Fruit fly (Drosophila melanogaster) whole organism, prepupa: ENCODE results near the gene Parg.
A peak's percentile ranks its signal among the peaks of the same experiment; 100 is the strongest.

Experiments used
- Blimp-1 ChIP-seq: fragments of 200-800 bp; sonication (Bioruptor generic); optimal IDR thresholded peaks from 3 replicates; lab custom pipeline; 2017; ENCODE audit warnings: missing biosample characterization, missing genetic modification characterization, mild to moderate bottlenecking, moderate library complexity, missing genetic modification reagents
- CG10631 ChIP-seq: fragments of 200-800 bp; sonication (Bioruptor generic); optimal IDR thresholded peaks from 2 replicates; lab custom pipeline; 2016; ENCODE audit warnings: missing biosample characterization, missing genetic modification characterization
- CG10669 ChIP-seq: fragments of 200-800 bp; sonication (Bioruptor generic); optimal IDR thresholded peaks from 3 replicates; lab custom pipeline; 2018; ENCODE audit warnings: missing biosample characterization, mild to moderate bottlenecking, missing genetic modification characterization, moderate library complexity
- CG11294 ChIP-seq: fragments of 200-800 bp; sonication (Bioruptor generic); IDR thresholded peaks from 2 replicates; pipeline ENCODE4 v1.3.6; 2022; ENCODE audit warnings: missing biosample characterization, missing genetic modification characterization
- CG11762 ChIP-seq: fragments of 200-800 bp; sonication (Bioruptor generic); optimal IDR thresholded peaks from 3 replicates; lab custom pipeline; 2016; ENCODE audit warnings: missing biosample characterization, missing genetic modification characterization; ENCODE audit not compliant: insufficient read depth
- CG11902 ChIP-seq: fragments of 200-800 bp; sonication (Bioruptor generic); optimal IDR thresholded peaks from 3 replicates; lab custom pipeline; 2016; ENCODE audit warnings: missing biosample characterization, missing genetic modification characterization
- CG15336 ChIP-seq: fragments of 200-800 bp; sonication (Bioruptor generic); IDR thresholded peaks from 2 replicates; pipeline ENCODE4 v1.3.6; 2022; ENCODE audit warnings: missing biosample characterization, missing genetic modification characterization
- CG1621 ChIP-seq: fragments of 200-800 bp; sonication (Bioruptor generic); optimal IDR thresholded peaks from 3 replicates; lab custom pipeline; 2018; ENCODE audit warnings: missing biosample characterization, mild to moderate bottlenecking, missing genetic modification characterization
- CG16779 ChIP-seq: fragments of 200-800 bp; sonication (Bioruptor generic); optimal IDR thresholded peaks from 3 replicates; lab custom pipeline; 2017; ENCODE audit warnings: missing biosample characterization, mild to moderate bottlenecking, missing genetic modification characterization
- CG3032 ChIP-seq: fragments of 200-800 bp; optimal IDR thresholded peaks from 2 replicates; lab custom pipeline; 2019; ENCODE audit warnings: missing biosample characterization, mild to moderate bottlenecking, missing genetic modification characterization, moderate library complexity
- CG31627 ChIP-seq: fragments of 200-800 bp; sonication (Bioruptor generic); optimal IDR thresholded peaks from 3 replicates; lab custom pipeline; 2016; ENCODE audit warnings: missing biosample characterization, missing genetic modification characterization
- CG32006 ChIP-seq: fragments of 200-800 bp; sonication (Bioruptor generic); optimal IDR thresholded peaks from 3 replicates; lab custom pipeline; 2017; ENCODE audit warnings: missing biosample characterization, mild to moderate bottlenecking, missing genetic modification characterization
- CG34406 ChIP-seq: fragments of 200-800 bp; sonication (Bioruptor generic); optimal IDR thresholded peaks from 3 replicates; lab custom pipeline; 2016; ENCODE audit warnings: missing biosample characterization, missing genetic modification characterization
- CG3919 ChIP-seq: fragments of 200-800 bp; sonication (Bioruptor generic); optimal IDR thresholded peaks from 3 replicates; lab custom pipeline; 2016; ENCODE audit warnings: missing biosample characterization, missing genetic modification characterization
- CG4318 ChIP-seq: fragments of 200-800 bp; sonication (Bioruptor generic); optimal IDR thresholded peaks from 3 replicates; lab custom pipeline; 2017; ENCODE audit warnings: missing biosample characterization, mild to moderate bottlenecking, missing genetic modification characterization
- CG6163 ChIP-seq: fragments of 200-800 bp; sonication (Bioruptor generic); IDR thresholded peaks from 3 replicates; pipeline ENCODE4 v1.3.6; 2022; ENCODE audit warnings: missing biosample characterization, missing genetic modification characterization
- CG6276 ChIP-seq: fragments of 200-800 bp; sonication (Bioruptor generic); optimal IDR thresholded peaks from 2 replicates; lab custom pipeline; 2017; ENCODE audit warnings: missing biosample characterization, mild to moderate bottlenecking, missing genetic modification characterization
- CG6792 ChIP-seq: fragments of 200-800 bp; sonication (Bioruptor generic); optimal IDR thresholded peaks from 3 replicates; lab custom pipeline; 2016; ENCODE audit warnings: missing biosample characterization, missing genetic modification characterization
- CG6808 ChIP-seq: fragments of 200-800 bp; sonication (Bioruptor generic); optimal IDR thresholded peaks from 3 replicates; lab custom pipeline; 2017; ENCODE audit warnings: missing biosample characterization, missing genetic modification characterization, mild to moderate bottlenecking, moderate library complexity, missing genetic modification reagents
- CG6854 ChIP-seq: fragments of 200-800 bp; sonication (Bioruptor generic); optimal IDR thresholded peaks from 2 replicates; lab custom pipeline; 2017; ENCODE audit warnings: missing biosample characterization, mild to moderate bottlenecking, missing genetic modification characterization
- CG7368 ChIP-seq: fragments of 200-800 bp; sonication (Bioruptor generic); optimal IDR thresholded peaks from 3 replicates; lab custom pipeline; 2016; ENCODE audit warnings: missing biosample characterization, missing genetic modification characterization
- CG8319 ChIP-seq: fragments of 200-800 bp; sonication (Bioruptor generic); optimal IDR thresholded peaks from 3 replicates; lab custom pipeline; 2016; ENCODE audit warnings: missing biosample characterization, missing genetic modification characterization
- CG8632 ChIP-seq: fragments of 200-800 bp; sonication (Bioruptor generic); optimal IDR thresholded peaks from 3 replicates; lab custom pipeline; 2016; ENCODE audit warnings: missing biosample characterization, missing genetic modification characterization
- CG9139 ChIP-seq: fragments of 200-800 bp; sonication (Bioruptor generic); optimal IDR thresholded peaks from 3 replicates; lab custom pipeline; 2017; ENCODE audit warnings: missing biosample characterization, mild to moderate bottlenecking, missing genetic modification characterization
- Eip78C ChIP-seq: fragments of 200-800 bp; sonication (Bioruptor generic); peaks from one replicate; lab custom pipeline; 2016; ENCODE audit warnings: missing biosample characterization, missing genetic modification characterization
- Eip93F ChIP-seq: fragments of 200-800 bp; sonication (Bioruptor generic); optimal IDR thresholded peaks from 2 replicates; lab custom pipeline; 2016; ENCODE audit warnings: missing biosample characterization, mild to moderate bottlenecking, missing genetic modification characterization
- Ets21C ChIP-seq: fragments of 200-800 bp; sonication (Bioruptor generic); optimal IDR thresholded peaks from 3 replicates; lab custom pipeline; 2016; ENCODE audit warnings: missing biosample characterization, missing genetic modification characterization
- Ets96B ChIP-seq: fragments of 200-800 bp; optimal IDR thresholded peaks from 2 replicates; lab custom pipeline; 2019; ENCODE audit warnings: missing biosample characterization, mild to moderate bottlenecking, missing genetic modification characterization, moderate library complexity
- Hr38 ChIP-seq: sonication (Bioruptor generic); optimal IDR thresholded peaks from 2 replicates; lab custom pipeline; 2016; ENCODE audit warnings: missing biosample characterization, missing genetic modification characterization
- Hr39 ChIP-seq: fragments of 200-800 bp; sonication (Bioruptor generic); optimal IDR thresholded peaks from 2 replicates; lab custom pipeline; 2016; ENCODE audit warnings: missing biosample characterization, missing genetic modification characterization
- Hr4 ChIP-seq: fragments of 200-800 bp; sonication (Bioruptor generic); optimal IDR thresholded peaks from 3 replicates; lab custom pipeline; 2016; ENCODE audit warnings: missing biosample characterization, missing genetic modification characterization
- Met ChIP-seq: fragments of 200-800 bp; sonication (Bioruptor generic); optimal IDR thresholded peaks from 3 replicates; lab custom pipeline; 2016; ENCODE audit warnings: missing biosample characterization, missing genetic modification characterization
- OdsH ChIP-seq: fragments of 200-800 bp; sonication (Bioruptor generic); optimal IDR thresholded peaks from 3 replicates; lab custom pipeline; 2016; ENCODE audit warnings: missing biosample characterization, missing genetic modification characterization
- Smox ChIP-seq: fragments of 200-800 bp; sonication (Bioruptor generic); optimal IDR thresholded peaks from 3 replicates; lab custom pipeline; 2016; ENCODE audit warnings: missing biosample characterization, missing genetic modification characterization
- Sox14 ChIP-seq: fragments of 200-800 bp; sonication (Bioruptor generic); optimal IDR thresholded peaks from 3 replicates; lab custom pipeline; 2016; ENCODE audit warnings: missing biosample characterization, missing genetic modification characterization
- Sox15 ChIP-seq: fragments of 200-800 bp; sonication (Bioruptor generic); optimal IDR thresholded peaks from 3 replicates; lab custom pipeline; 2016; ENCODE audit warnings: missing biosample characterization, missing genetic modification characterization
- achi ChIP-seq: fragments of 200-800 bp; sonication (Bioruptor generic); optimal IDR thresholded peaks from 3 replicates; lab custom pipeline; 2016; ENCODE audit warnings: missing biosample characterization, missing genetic modification characterization
- acj6 ChIP-seq: fragments of 200-800 bp; sonication (Bioruptor generic); optimal IDR thresholded peaks from 3 replicates; lab custom pipeline; 2016; ENCODE audit warnings: missing biosample characterization, missing genetic modification characterization
- dac ChIP-seq: fragments of 200-800 bp; sonication (Bioruptor generic); optimal IDR thresholded peaks from 2 replicates; lab custom pipeline; 2017; ENCODE audit warnings: missing biosample characterization, mild to moderate bottlenecking, missing genetic modification characterization
- dsx ChIP-seq: fragments of 200-800 bp; optimal IDR thresholded peaks from 3 replicates; lab custom pipeline; 2019; ENCODE audit warnings: missing biosample characterization, mild to moderate bottlenecking, missing genetic modification characterization, moderate library complexity; ENCODE audit not compliant: poor library complexity, severe bottlenecking
- eg ChIP-seq: fragments of 200-800 bp; sonication (Bioruptor generic); IDR thresholded peaks from 3 replicates; pipeline ENCODE4 v1.3.6; 2022; ENCODE audit warnings: missing biosample characterization, missing genetic modification characterization
- esn ChIP-seq: fragments of 200-800 bp; sonication (Bioruptor generic); optimal IDR thresholded peaks from 2 replicates; lab custom pipeline; 2016; ENCODE audit warnings: missing biosample characterization, mild to moderate bottlenecking, missing genetic modification characterization, moderate library complexity
- fd85E ChIP-seq: fragments of 200-800 bp; sonication (Bioruptor generic); optimal IDR thresholded peaks from 3 replicates; lab custom pipeline; 2016; ENCODE audit warnings: missing biosample characterization, missing genetic modification characterization
- fkh ChIP-seq: fragments of 200-800 bp; sonication (Bioruptor generic); optimal IDR thresholded peaks from 3 replicates; lab custom pipeline; 2017; ENCODE audit warnings: missing biosample characterization, mild to moderate bottlenecking, missing genetic modification characterization, moderate library complexity
- lz ChIP-seq: fragments of 200-800 bp; sonication (Bioruptor generic); optimal IDR thresholded peaks from 3 replicates; lab custom pipeline; 2016; ENCODE audit warnings: missing biosample characterization, missing genetic modification characterization
- net ChIP-seq: fragments of 200-800 bp; sonication (Bioruptor generic); optimal IDR thresholded peaks from 3 replicates; lab custom pipeline; 2016; ENCODE audit warnings: missing biosample characterization, missing genetic modification characterization
- pdm3 ChIP-seq: fragments of 200-800 bp; sonication (Bioruptor generic); optimal IDR thresholded peaks from 3 replicates; lab custom pipeline; 2016; ENCODE audit warnings: missing biosample characterization, missing genetic modification characterization
- salr ChIP-seq, 2 experiments: fragments of 200-800 bp; sonication (Bioruptor generic); optimal IDR thresholded peaks; 3 replicates each; lab custom pipeline; 2016 to 2018; ENCODE audit warnings: missing biosample characterization in 2 of 2, missing genetic modification characterization in 2 of 2, mild to moderate bottlenecking in 1 of 2
- spab ChIP-seq: fragments of 200-800 bp; sonication (Bioruptor generic); optimal IDR thresholded peaks from 2 replicates; lab custom pipeline; 2017; ENCODE audit warnings: missing biosample characterization, mild to moderate bottlenecking, missing genetic modification characterization, missing genetic modification reagents
- ss ChIP-seq, 2 experiments: fragments of 200-800 bp; sonication (Bioruptor generic); optimal IDR thresholded peaks; 2 replicates in 1 of 2; 3 replicates in 1 of 2; lab custom pipeline; 2017 to 2018; ENCODE audit warnings: mild to moderate bottlenecking in 2 of 2, missing biosample characterization in 2 of 2, missing genetic modification characterization in 2 of 2, moderate library complexity in 1 of 2
- svp ChIP-seq: fragments of 200-800 bp; sonication (Bioruptor generic); peaks from one replicate; lab custom pipeline; 2016; ENCODE audit warnings: missing biosample characterization, missing genetic modification characterization
- topi ChIP-seq: fragments of 200-800 bp; sonication (Bioruptor generic); optimal IDR thresholded peaks from 3 replicates; lab custom pipeline; 2016; ENCODE audit warnings: missing biosample characterization, missing genetic modification characterization
- vri ChIP-seq: fragments of 200-800 bp; sonication (Bioruptor generic); optimal IDR thresholded peaks from 3 replicates; lab custom pipeline; 2016; ENCODE audit warnings: missing biosample characterization, mild to moderate bottlenecking, missing genetic modification characterization

Gene Parg

DNA sequence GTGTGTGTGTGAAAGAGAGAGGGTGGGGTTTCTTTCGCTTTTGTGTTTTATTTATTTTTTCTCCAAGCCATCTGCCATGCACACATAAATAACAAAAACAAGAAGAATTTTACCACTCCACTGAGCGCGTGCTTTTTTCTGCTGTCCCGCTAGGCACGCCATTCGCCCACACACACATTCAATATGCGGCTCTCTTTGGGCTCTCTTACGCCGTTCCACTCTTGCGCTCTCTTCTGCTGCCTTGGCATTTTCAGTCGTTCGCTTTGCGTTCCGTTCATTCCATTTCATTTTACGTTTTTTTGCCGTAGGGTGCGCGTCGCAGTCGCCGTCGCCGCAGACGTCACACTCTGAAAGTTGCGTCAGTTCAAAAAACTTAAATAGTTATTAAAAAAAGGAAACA lies 17.8 kb upstream of the Parg start:
- TF ChIP-seq Smox (GFP tag; lab: Kevin White, UChicago) (no peak), Ets96B (tag; lab: Kevin White, UChicago) (peak; percentile 28), CG1621 (peak; percentile 18), CG16779 (peak; percentile 47), svp (peak; percentile 56), CG8319 (GFP tag; lab: Kevin White, UChicago) (no peak), CG32006 (GFP tag; lab: Kevin White, UChicago) (no peak), fkh (GFP tag; lab: Kevin White, UChicago) (peak; percentile 39), CG6792 (GFP tag; lab: Kevin White, UChicago) (no peak), dsx (peak; percentile 61), Hr38 (GFP tag; lab: Kevin White, UChicago) (no peak), CG4318 (GFP tag; lab: Kevin White, UChicago) (no peak), dac (GFP tag; lab: Kevin White, UChicago) (no peak), CG34406 (no peak), Ets21C (GFP tag; lab: Kevin White, UChicago) (no peak), net (GFP tag; lab: Kevin White, UChicago) (peak; percentile 28), achi (GFP tag; lab: Kevin White, UChicago) (peak; percentile 28), CG6854 (GFP tag; lab: Kevin White, UChicago) (no peak), Sox15 (GFP tag; lab: Kevin White, UChicago) (no peak), esn (GFP tag; lab: Kevin White, UChicago) (no peak), acj6 (GFP tag; lab: Kevin White, UChicago) (no peak), CG6808 (GFP tag; lab: Kevin White, UChicago) (peak; percentile 63), Hr39 (GFP tag; lab: Kevin White, UChicago) (no peak), CG6163 (GFP tag; lab: Robert Waterston, UW) (peak; percentile 79), ss (GFP tag; optimal IDR thresholded peaks at IDR 0.05; lab: Kevin White, UChicago) (peak; percentile 74 to 86), CG6276 (GFP tag; lab: Kevin White, UChicago) (peak; percentile 51), topi (GFP tag; lab: Kevin White, UChicago) (peak; percentile 24), CG11762 (no peak), CG7368 (GFP tag; lab: Kevin White, UChicago) (peak; percentile 14), Eip78C (GFP tag; lab: Kevin White, UChicago) (peak; percentile 31), CG10669 (GFP tag; lab: Kevin White, UChicago) (no peak), Sox14 (no peak), OdsH (no peak), CG3919 (GFP tag; lab: Kevin White, UChicago) (peak; percentile 50), Hr4 (GFP tag; lab: Kevin White, UChicago) (no peak), eg (GFP tag; lab: Robert Waterston, UW) (peak; percentile 72; the same call in 2 of the 3 replicates), fd85E (no peak), pdm3 (no peak), CG11902 (GFP tag; lab: Kevin White, UChicago) (no peak), CG31627 (GFP tag; lab: Kevin White, UChicago) (no peak), lz (GFP tag; lab: Kevin White, UChicago) (no peak), salr (GFP tag; optimal IDR thresholded peaks at IDR 0.05; lab: Kevin White, UChicago) (no peak), Eip93F (GFP tag; lab: Kevin White, UChicago) (peak; percentile 14), CG8632 (GFP tag; lab: Kevin White, UChicago) (no peak), CG9139 (GFP tag; lab: Kevin White, UChicago) (peak; percentile 66), Blimp-1 (GFP tag; lab: Kevin White, UChicago) (no peak), vri (peak; percentile 86), CG10631 (GFP tag; lab: Kevin White, UChicago) (no peak), CG11294 (GFP tag; lab: Robert Waterston, UW) (no peak), CG15336 (peak; percentile 49; the same call in 1 of the 2 replicates), spab (GFP tag; lab: Kevin White, UChicago) (peak; percentile 34), Met (GFP tag; lab: Kevin White, UChicago) (peak; percentile 31), CG3032 (no peak)
